Worm (Caenorhabditis elegans): ENCODE measurements around the gene C25D7.5.

Gene C25D7.5

ce11 chrV:15056346-15056839 lies 3.9 kb downstream of the C25D7.5 start:
- TF ChIP-seq saeg-2 (GFP tag; IDR thresholded peaks at IDR 0.05), result no peak
- TF ChIP-seq D1046.2 (GFP tag; IDR thresholded peaks at IDR 0.05), result no peak
- no peak for TF ChIP-seq ama-1 (optimal IDR thresholded peaks at IDR 0.05)
- TF ChIP-seq egl-43 (GFP tag; IDR thresholded peaks at IDR 0.05), result 0 out of 2 replicates have a peak, but pooled peaks have one; percentile 24

ce11 chrV:15057724-15058123 lies 5.3 kb downstream of the C25D7.5 start:
- TF ChIP-seq aha-1 (tag) (peak; percentile 92), nhr-6 (tag; optimal IDR thresholded peaks at IDR 0.05) (no peak)

- TF ChIP-seq unc-62 (GFP tag; optimal IDR thresholded peaks at IDR 0.05 in 1 of 2) (peak in 1 of 2 experiments; percentile 98), unc-62 (tag; optimal IDR thresholded peaks at IDR 0.05) (no peak), zfp-2 (tag; optimal IDR thresholded peaks at IDR 0.05) (no peak), tra-1 (GFP tag; IDR thresholded peaks at IDR 0.05) (no peak), rbr-2 (tag; optimal IDR thresholded peaks at IDR 0.05) (no peak), daf-19 (GFP tag; conservative IDR thresholded peaks at IDR 0.05) (no peak), mxl-3 (GFP tag; optimal IDR thresholded peaks at IDR 0.05) (no peak), mdl-1 (tag; optimal IDR thresholded peaks at IDR 0.05) (no peak), hlh-11 (tag; optimal IDR thresholded peaks at IDR 0.05) (no peak), T26A8.4 (GFP tag; IDR thresholded peaks at IDR 0.05) (no peak)
Observed at ce11 chrV:15058423-15058822, 6.0 kb downstream of the C25D7.5 start.

- no peak for TF ChIP-seq madf-9 (GFP tag; conservative IDR thresholded peaks at IDR 0.05)
- TF ChIP-seq dpl-1 (GFP tag; optimal IDR thresholded peaks at IDR 0.05), result no peak
- no peak for TF ChIP-seq Y105C5A.15 (GFP tag; IDR thresholded peaks at IDR 0.05)
- TF ChIP-seq ZK546.5 (tag; optimal IDR thresholded peaks at IDR 0.05), result no peak
- TF ChIP-seq lir-3 (tag; optimal IDR thresholded peaks at IDR 0.05), result no peak
- TF ChIP-seq nhr-76 (tag; optimal IDR thresholded peaks at IDR 0.05), result no peak
- no peak for TF ChIP-seq daf-8 (GFP tag; IDR thresholded peaks at IDR 0.05)
- no peak for TF ChIP-seq ceh-20 (GFP tag; IDR thresholded peaks at IDR 0.05)
- TF ChIP-seq spr-1 (tag; optimal IDR thresholded peaks at IDR 0.05), result no peak
- TF ChIP-seq nhr-237 (tag; optimal IDR thresholded peaks at IDR 0.05), result no peak
- TF ChIP-seq arid-1 (GFP tag; conservative IDR thresholded peaks at IDR 0.05), result no peak
- TF ChIP-seq dve-1 (tag; optimal IDR thresholded peaks at IDR 0.05; ENCODE audit: insufficient read depth), result no peak
- TF ChIP-seq aha-1 (tag), result no peak
Observed at ce11 chrV:15058965-15059364, 6.5 kb downstream of the C25D7.5 start.

- TF ChIP-seq hlh-11 (tag; optimal IDR thresholded peaks at IDR 0.05) (peak; percentile 5), nhr-6 (tag; optimal IDR thresholded peaks at IDR 0.05) (peak; percentile 79), dve-1 (tag; optimal IDR thresholded peaks at IDR 0.05; ENCODE audit: insufficient read depth) (no peak), ztf-11 (tag; optimal IDR thresholded peaks at IDR 0.05) (no peak), nhr-111 (GFP tag; optimal IDR thresholded peaks at IDR 0.05) (no peak), zfp-2 (tag; optimal IDR thresholded peaks at IDR 0.05) (no peak), nhr-10 (tag; optimal IDR thresholded peaks at IDR 0.05) (no peak), dmd-6 (GFP tag; IDR thresholded peaks at IDR 0.05) (no peak), nhr-237 (tag; optimal IDR thresholded peaks at IDR 0.05) (no peak), unc-39 (tag; optimal IDR thresholded peaks at IDR 0.05) (no peak), Y75B8A.6 (GFP tag; IDR thresholded peaks at IDR 0.05) (no peak), mes-2 (tag; optimal IDR thresholded peaks at IDR 0.05; ENCODE audit: poor library complexity, severe bottlenecking) (peak; percentile 64), ces-1 (GFP tag; optimal IDR thresholded peaks at IDR 0.05) (no peak), ctbp-1 (GFP tag; IDR thresholded peaks at IDR 0.05) (no peak), daf-12 (tag; optimal IDR thresholded peaks at IDR 0.05) (no peak), ceh-28 (tag; optimal IDR thresholded peaks at IDR 0.05) (no peak), dmd-8 (GFP tag; IDR thresholded peaks at IDR 0.05) (no peak), zag-1 (tag; optimal IDR thresholded peaks at IDR 0.05) (no peak), tag-97 (GFP tag; IDR thresholded peaks at IDR 0.05) (no peak), ceh-82 (tag; optimal IDR thresholded peaks at IDR 0.05) (no peak), mep-1 (tag; optimal IDR thresholded peaks at IDR 0.05) (no peak), ceh-32 (tag; optimal IDR thresholded peaks at IDR 0.05; ENCODE audit: poor library complexity) (no peak), lin-39 (tag; optimal IDR thresholded peaks at IDR 0.05) (no peak), nhr-28 (tag; optimal IDR thresholded peaks at IDR 0.05) (no peak)
Observed at ce11 chrV:15059534-15059933, 7.1 kb downstream of the C25D7.5 start, which contains the start of the genes mcm-3 and C25D7.15. mcm-3 (minus strand) TSS chrV:15059599. C25D7.15 (plus strand) TSS chrV:15059808.
